Fruit fly (Drosophila melanogaster): ENCODE data around the gene Eaf6.

Gene Eaf6

dm6 chr3L:5611732-5612250 lies 3.7 kb upstream of the Eaf6 start (continued):
- TF ChIP-seq fd102C (GFP tag; optimal IDR thresholded peaks at IDR 0.05) (no peak), CG10654 (GFP tag; optimal IDR thresholded peaks at IDR 0.05) (peak; percentile 57), br (optimal IDR thresholded peaks at IDR 0.05) (no peak), gcm2 (GFP tag; optimal IDR thresholded peaks at IDR 0.05) (no peak), usp (GFP tag; optimal IDR thresholded peaks at IDR 0.05) (no peak), salm (tag; optimal IDR thresholded peaks at IDR 0.05) (peak; percentile 85), mirr (GFP tag; optimal IDR thresholded peaks at IDR 0.05) (no peak), otp (GFP tag; IDR thresholded peaks at IDR 0.05) (0 out of 3 replicates have a peak, but pooled peaks have one; percentile 33), gcm (GFP tag; optimal IDR thresholded peaks at IDR 0.05) (peak; percentile 90), mld (GFP tag; IDR thresholded peaks at IDR 0.05; ENCODE audit: partially characterized antibody) (no peak), CG9437 (GFP tag; optimal IDR thresholded peaks at IDR 0.05) (peak; percentile 67), CG14860 (GFP tag; IDR thresholded peaks at IDR 0.05; ENCODE audit: partially characterized antibody) (no peak), CG11398 (GFP tag; optimal IDR thresholded peaks at IDR 0.05) (no peak), Hmr (GFP tag; optimal IDR thresholded peaks at IDR 0.05) (peak; percentile 58), CG9215 (GFP tag; IDR thresholded peaks at IDR 0.05) (no peak), wek (GFP tag; optimal IDR thresholded peaks at IDR 0.05) (peak; percentile 56), D19B (GFP tag; optimal IDR thresholded peaks at IDR 0.05) (no peak), CG10959 (GFP tag; IDR thresholded peaks at IDR 0.05) (peak; percentile 57), Dp (GFP tag; optimal IDR thresholded peaks at IDR 0.05) (no peak), CG2129 (GFP tag; IDR thresholded peaks at IDR 0.05; ENCODE audit: partially characterized antibody) (no peak), ab (GFP tag; optimal IDR thresholded peaks at IDR 0.05) (no peak), pros (GFP tag; optimal IDR thresholded peaks at IDR 0.05) (peak; percentile 74), Lhr (GFP tag; optimal IDR thresholded peaks at IDR 0.05) (peak; percentile 72), CG14441 (GFP tag; IDR thresholded peaks at IDR 0.05) (peak; percentile 55), CG10321 (GFP tag; IDR thresholded peaks at IDR 0.05) (peak; percentile 7; the same call in 1 of the 2 replicates), Mes4 (GFP tag; optimal IDR thresholded peaks at IDR 0.05) (peak; percentile 51), bcd (GFP tag; optimal IDR thresholded peaks at IDR 0.05) (peak; percentile 74), CG6765 (GFP tag; optimal IDR thresholded peaks at IDR 0.05) (no peak), Nf-YC (tag; optimal IDR thresholded peaks at IDR 0.05) (no peak), nerfin-1 (tag; optimal IDR thresholded peaks at IDR 0.05) (peak; percentile 88), CG3838 (GFP tag; optimal IDR thresholded peaks at IDR 0.05) (peak; percentile 48), Sry-β (GFP tag; optimal IDR thresholded peaks at IDR 0.05) (peak; percentile 7), CG6654 (GFP tag; optimal IDR thresholded peaks at IDR 0.05) (peak; percentile 45), CG8388 (GFP tag; optimal IDR thresholded peaks at IDR 0.05) (peak; percentile 92), ash1 (GFP tag; optimal IDR thresholded peaks at IDR 0.05) (no peak), CG2889 (GFP tag; IDR thresholded peaks at IDR 0.05) (no peak), org-1 (GFP tag; optimal IDR thresholded peaks at IDR 0.05) (peak; percentile 65), CG8359 (GFP tag; optimal IDR thresholded peaks at IDR 0.05; ENCODE audit: borderline replicate concordance) (peak; percentile 47), CG1647 (GFP tag; optimal IDR thresholded peaks at IDR 0.05) (no peak), Blimp-1 (GFP tag; optimal IDR thresholded peaks at IDR 0.05) (peak; percentile 97), CG32772 (GFP tag; IDR thresholded peaks at IDR 0.05) (peak; percentile 43; the same call in 1 of the 2 replicates), NFAT (GFP tag; IDR thresholded peaks at IDR 0.05) (no peak), HHEX (GFP tag; optimal IDR thresholded peaks at IDR 0.05) (peak; percentile 63), CG6854 (GFP tag; optimal IDR thresholded peaks at IDR 0.05) (peak; percentile 27), CG9876 (GFP tag; optimal IDR thresholded peaks at IDR 0.05) (no peak), sr (GFP tag; IDR thresholded peaks at IDR 0.05) (0 out of 3 replicates have a peak, but pooled peaks have one; percentile 26), lov (optimal IDR thresholded peaks at IDR 0.05) (no peak), lov (GFP tag; IDR thresholded peaks at IDR 0.05) (0 out of 3 replicates have a peak, but pooled peaks have one; percentile 76), pnt (GFP tag; optimal IDR thresholded peaks at IDR 0.05) (no peak), CG4707 (GFP tag; optimal IDR thresholded peaks at IDR 0.05) (peak; percentile 73)
